Worm (Caenorhabditis elegans) whole organism, dauer: ENCODE measurements around the gene sru-25.

Source experiments
- unc-62 ChIP-seq: sonication (generic microtip); optimal IDR thresholded peaks from 2 replicates; lab custom pipeline; 2017; ENCODE audit warnings: missing biosample characterization, missing genetic modification reagents, missing genetic modification characterization

The sru-25 gene

DNA sequence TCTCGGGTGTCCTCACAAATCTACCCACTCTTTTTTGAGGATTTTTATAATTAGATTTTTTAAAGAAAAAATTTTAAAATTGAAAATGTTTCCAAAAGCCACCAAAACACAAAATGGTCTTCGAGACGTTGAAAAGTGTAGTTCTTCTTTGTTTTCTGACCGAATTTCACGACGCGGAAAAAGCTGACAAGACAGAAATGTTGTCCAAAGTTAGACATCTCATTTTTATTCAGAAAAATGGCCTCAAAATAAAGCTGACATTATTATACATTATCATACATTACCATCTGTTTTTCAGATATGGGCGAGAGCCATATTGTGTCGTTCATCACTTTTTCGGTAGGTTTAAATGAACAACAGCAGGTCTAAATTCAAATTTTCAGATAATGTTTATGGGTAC is 5.5 kb upstream of the sru-25 start, which contains the start of gene srx-22:
srx-22 (plus strand) TSS at position 301 of the 400 bp plus-strand sequence.
- no peak for TF ChIP-seq unc-62

DNA sequence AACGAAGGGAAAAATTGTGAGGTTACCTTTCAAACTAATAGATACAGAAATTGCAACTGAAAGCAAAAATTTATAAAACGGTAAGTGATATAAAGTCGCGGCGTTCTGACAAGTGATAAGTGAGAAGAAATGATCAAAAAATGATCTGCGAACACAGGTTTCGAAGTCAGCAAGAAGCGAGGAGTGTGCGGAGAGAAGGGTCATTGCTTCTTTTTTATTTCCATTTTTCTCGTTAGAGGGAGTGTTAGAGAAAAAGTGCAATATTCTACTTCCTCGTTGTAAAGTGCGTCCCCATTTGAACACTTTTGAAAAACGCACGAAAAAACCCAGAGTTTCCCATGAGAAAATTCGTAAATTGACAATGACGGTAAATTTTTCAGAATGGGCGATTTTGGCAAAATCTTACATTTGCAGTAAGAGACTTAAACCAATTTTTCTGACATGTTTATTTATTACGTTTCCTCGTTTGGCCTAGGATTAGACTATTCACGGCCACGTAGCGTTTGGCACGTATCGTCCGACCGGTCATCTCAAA is 2.5 kb upstream of the sru-25 start, which contains the start of the genes fbxa-72 and srx-21:
fbxa-72 (minus strand) TSS at position 204 of the 535 bp plus-strand sequence.
srx-21 (plus strand) TSS at position 485 of the 535 bp plus-strand sequence.
- TF ChIP-seq unc-62 = no peak

DNA sequence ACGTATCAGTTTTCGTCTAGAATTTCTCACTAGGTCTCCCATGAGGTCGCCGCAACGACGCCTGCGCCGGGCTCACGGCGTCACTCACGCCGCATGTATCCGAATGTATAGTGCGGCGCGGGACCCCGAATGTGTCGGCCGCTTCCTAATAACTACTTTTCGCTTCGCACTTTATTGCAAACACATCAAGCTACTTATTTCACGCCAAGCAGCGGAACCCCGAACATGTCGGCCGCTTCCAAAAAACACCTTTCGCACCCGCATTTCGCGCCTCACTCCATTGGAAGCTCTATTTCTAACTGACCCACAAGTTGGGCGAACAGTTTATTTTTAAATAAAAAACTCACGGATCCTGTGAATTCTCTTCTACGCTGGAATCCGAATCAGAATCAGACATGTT is 2.0 kb upstream of the sru-25 start:
- TF ChIP-seq unc-62 = no peak

DNA sequence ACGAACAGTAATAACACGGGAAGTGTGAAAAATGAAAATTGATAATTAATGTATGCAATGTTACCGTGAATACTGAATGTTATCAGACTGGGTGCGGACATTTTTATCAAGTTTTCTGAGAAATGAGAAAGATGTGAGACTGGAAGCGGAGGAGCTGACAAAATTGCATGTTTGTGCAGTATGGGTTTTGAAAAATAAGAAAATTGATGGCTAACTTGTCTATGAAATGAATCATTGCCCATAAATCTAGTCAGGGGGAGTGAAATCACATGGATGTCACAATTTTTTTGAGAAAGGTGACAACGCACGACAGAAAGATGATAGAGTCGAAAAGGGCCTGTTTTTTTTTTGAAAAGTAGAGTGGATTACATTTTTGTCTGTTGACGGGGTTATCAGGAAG is 2.8 kb downstream of the sru-25 start, which contains the start of gene sru-24:
sru-24 (minus strand) TSS at position 101 of the 400 bp plus-strand sequence.
- TF ChIP-seq unc-62 = no peak

DNA sequence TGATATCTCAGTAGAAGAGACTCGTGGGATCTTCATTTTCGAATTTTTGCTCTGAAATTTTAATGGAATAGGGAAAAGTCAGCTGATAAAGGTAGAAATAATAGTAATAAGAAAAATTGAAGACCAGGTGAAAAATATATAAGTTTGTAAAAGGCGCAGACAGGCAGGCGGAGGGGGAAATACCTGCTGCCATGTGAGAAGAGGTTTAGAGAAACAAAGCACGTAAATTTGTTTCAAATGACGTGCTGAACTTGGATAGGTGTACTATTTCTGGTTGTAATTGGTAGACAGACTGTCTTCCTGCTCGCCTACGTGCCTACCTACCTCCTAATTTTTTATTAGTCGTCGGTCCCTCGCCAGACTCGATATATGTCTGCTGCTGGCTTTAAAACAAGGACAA is 6.7 kb downstream of the sru-25 start, which contains the start of gene nhr-180:
nhr-180 (minus strand) TSS at position 52 of the 400 bp plus-strand sequence.
- no peak for TF ChIP-seq unc-62

DNA sequence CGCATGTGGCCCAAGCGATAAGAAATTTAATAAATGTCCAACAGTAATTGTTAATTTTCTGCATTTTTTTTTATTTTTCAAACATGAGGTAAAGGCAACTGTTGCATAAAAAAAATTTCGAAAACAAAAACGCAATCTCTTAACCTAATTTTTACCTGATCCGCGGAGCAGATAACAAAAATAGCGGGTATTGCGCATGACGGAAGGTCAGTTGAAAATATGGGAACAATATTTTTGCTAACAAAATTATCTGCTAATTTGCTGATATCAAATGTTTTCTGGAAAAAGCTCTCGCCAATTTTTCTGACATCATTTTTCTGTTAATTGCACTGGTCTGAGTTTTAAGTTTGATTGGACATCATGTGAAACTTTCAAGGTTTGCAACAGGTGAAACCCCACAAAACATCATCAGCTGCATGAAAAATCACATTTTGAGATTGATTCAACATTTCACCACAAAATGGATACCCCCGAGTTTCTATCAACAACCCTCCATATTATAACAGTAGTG is 9.7 kb downstream of the sru-25 start, which contains the start of the genes F31F4.11 and srh-266:
F31F4.11 (minus strand) TSS at position 101 of the 511 bp plus-strand sequence.
srh-266 (plus strand) TSS at position 461 of the 511 bp plus-strand sequence.
- no peak for TF ChIP-seq unc-62

DNA sequence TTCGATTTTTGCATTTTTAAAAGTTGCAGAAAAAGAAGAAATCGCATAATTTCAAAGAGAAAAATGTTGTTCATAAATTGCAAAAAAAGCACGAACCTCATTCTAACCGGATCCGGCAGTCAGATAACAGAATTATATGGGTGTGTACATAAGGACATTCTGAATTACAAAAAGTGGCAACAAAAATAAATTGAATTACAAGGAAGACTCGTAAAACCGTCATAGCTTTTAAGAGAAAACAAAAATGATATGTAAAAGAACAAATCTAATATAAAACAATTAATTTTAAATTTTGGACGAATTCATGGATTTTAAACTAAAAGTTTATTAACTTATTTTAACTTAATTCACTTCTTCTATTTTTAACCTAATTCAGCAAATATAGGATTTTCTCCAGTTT is 13.9 kb downstream of the sru-25 start, which contains the start of gene F31F4.17:
F31F4.17 (minus strand) TSS at position 101 of the 400 bp plus-strand sequence.
- TF ChIP-seq unc-62 = no peak

DNA sequence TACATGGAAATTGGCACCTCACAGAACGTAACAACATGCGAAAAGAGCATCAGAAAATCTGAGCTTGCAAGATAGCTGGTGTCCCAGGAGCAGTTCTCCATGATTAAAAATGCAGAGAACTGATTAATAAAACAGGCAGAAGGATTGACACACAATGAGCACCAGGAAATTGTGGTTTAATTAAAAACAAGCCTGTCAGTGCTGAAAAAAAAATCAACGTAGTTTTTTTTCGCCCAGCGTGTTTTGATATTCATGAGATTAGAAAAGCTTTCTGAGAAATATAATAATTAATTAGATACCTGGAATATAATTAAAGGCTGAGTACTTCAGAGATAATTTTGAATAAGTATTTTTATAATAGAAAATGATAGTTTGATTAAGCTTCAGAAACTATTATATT is 16.4 kb downstream of the sru-25 start, which contains the start of gene srh-246:
srh-246 (minus strand) TSS at position 101 of the 400 bp plus-strand sequence.
- no peak for TF ChIP-seq unc-62

DNA sequence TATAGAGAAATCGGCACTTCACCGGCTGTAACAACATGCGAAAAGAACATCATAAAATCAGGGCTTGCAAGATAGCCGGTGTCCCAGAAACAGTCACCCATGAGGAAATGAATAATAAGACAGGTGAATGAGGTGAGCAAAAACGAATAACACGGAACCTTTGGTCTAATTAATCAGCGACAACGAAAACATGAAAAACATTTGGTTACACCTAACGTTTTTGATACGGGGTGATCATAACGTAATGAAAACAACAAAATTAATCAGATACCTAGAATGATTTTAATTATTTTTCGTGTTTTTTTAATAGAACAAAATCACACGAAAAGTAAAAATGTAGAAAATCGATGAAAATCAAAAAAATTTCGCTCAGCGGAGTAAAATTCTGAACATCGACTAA is 18.3 kb downstream of the sru-25 start, which contains the start of gene srh-245:
srh-245 (minus strand) TSS at position 101 of the 400 bp plus-strand sequence.
- no peak for TF ChIP-seq unc-62

DNA sequence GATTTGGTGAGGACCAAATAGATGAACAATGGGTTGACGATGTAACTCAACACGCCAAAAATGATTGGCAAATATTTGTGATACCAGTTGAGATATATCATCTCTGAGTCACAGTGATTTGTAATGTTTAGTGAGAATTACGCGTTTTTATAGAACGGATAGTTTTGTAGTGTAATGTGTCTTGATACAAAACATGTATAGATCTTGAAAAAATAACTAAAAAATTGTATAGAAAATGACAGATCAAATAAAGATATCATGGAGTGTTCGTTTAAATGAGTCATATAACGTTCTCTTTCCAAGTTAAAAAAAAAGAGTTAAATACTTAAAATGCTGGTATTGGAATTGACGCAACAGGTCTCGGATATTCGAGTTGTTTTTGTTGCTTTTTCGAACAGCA is 19.7 kb downstream of the sru-25 start, which contains the start of gene srj-6:
srj-6 (minus strand) TSS at position 101 of the 400 bp plus-strand sequence.
- TF ChIP-seq unc-62 = no peak

DNA sequence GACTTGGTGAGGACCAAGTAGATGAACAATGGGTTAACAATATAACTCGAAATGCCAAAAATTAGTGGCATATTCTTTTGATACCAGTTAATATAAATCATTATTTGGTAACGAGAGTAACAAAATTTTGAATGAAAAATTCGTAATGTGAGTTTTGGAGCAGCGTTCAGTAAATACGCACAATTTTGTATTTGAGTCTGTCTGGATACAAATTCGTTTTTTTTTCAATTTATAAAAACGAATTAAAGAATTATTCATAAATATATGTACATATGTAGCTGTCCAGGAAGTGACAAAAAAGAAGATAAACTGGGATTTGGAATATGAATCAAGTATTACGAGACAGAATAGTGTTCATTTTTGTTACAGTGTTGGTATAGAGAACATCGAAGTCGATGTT is 21.2 kb downstream of the sru-25 start, which contains the start of gene srj-5:
srj-5 (minus strand) TSS at position 101 of the 400 bp plus-strand sequence.
- no peak for TF ChIP-seq unc-62

DNA sequence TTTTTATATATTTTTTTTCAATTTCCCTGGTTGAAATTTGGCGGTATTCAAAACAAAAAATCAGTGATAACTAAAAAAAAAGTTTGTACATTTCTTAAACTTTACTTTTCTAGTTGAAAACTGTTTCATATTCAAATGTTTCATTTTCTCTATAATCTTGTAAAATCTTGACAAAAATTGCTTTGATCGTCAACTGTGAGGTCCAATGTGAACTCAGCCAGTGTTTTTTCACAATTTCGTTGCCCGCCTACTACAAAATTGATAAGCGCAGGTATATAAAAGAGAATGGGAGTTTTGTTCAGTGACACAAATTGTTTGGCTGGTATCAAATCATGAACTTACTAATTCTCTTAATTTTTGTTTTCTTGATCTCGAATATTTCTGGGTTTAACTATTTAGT is 27.2 kb downstream of the sru-25 start, which contains the start of gene ugt-42:
ugt-42 (plus strand) TSS at position 301 of the 400 bp plus-strand sequence.
- no peak for TF ChIP-seq unc-62

DNA sequence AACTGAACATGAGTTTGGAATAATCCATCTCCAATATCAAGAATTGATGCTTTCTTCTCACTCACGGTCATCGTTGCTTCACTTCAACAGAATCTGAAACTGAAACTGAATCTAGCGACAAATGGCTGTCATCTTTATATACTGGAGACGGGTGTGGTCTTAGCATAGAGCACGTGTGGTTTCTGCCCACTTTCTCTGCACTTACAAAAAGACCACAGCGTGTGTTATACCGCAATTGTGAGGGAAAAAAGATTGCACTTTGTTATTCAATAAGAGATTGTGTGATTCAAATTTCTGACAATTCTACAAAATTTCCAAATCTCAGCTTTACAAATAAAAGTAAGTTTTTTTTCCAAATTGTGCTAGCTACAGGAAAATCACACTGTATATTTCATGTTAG is 28.0 kb downstream of the sru-25 start, which contains the start of gene F48G7.12:
F48G7.12 (minus strand) TSS at position 101 of the 400 bp plus-strand sequence.
- TF ChIP-seq unc-62 = no peak

DNA sequence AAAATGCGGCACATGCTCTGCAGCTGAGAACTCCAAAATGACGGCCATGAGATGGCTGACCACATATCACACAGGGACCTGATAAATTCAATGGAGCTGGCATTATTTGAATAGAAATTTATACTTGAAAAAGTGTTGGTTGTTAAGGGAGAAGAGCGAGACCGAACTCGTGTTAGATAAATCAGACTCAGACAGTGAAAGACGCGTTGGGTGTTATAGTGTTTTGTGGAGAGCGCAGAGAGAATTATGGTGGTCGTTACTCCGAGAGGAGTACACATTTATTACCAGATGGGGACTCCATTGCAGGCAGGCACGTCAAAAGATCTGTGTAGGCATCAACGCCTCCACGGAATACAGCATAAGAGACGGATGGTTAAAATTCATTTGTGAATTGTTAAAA is 31.4 kb downstream of the sru-25 start, which contains the start of gene nhr-190:
nhr-190 (minus strand) TSS at position 175 of the 400 bp plus-strand sequence.
- no peak for TF ChIP-seq unc-62

DNA sequence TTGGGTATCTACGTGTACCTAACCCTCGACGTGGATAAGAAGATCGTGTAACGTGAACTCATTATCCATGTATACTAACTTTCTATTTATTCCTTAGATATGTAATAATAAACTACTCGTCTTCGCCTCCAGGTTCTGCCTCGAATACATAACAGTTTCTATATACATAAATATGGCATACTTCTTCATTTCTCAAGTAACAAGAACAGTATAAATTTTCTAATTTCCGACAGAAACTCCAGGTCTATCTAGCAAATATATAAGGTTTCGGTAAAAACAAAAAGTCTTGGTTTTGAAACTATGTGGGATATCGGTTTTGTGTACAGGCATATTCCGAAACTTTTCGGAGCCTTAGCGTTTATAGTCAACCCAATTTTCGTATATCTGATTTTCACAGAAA is 35.8 kb downstream of the sru-25 start, which contains the start of gene srj-37:
srj-37 (plus strand) TSS at position 301 of the 400 bp plus-strand sequence.
- TF ChIP-seq unc-62 = no peak

DNA sequence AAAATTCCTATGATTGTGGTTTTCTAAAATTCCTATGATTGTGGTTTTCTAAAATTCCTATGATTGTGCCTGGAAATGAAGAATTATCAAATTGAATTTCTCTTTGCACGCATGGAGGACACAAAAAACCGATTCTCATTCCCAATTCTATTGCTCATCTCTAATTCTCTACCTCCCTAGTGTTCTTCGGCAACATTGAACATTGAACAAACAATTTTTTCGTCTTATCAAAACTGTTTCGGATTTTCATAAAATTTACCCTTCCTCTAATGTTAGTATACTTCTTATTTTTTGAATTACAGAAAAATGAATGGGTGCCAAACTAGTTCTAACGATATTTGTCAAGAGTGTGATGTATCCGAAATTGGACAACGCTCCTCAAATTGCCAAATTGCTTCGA is 37.8 kb downstream of the sru-25 start, which contains the start of gene pals-31:
pals-31 (plus strand) TSS at position 301 of the 400 bp plus-strand sequence.
- TF ChIP-seq unc-62 = no peak

DNA sequence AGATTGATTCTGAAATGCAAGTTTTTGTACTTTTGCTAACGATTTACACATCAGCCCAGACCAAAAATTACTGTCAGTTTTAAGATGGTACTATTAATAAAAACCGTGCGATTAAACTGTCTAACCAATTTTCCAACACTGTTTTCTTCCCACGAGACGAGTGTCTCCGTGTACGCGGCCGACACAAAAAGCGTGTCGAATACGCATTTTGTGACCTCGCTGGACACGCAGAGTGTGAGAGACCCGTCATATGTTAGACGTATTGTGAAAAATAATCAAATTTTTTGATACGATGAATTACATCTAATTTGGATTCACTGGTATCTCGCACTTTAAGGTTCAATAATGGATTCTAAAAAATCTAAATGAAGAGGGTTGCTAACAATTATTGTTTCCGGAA is 38.5 kb downstream of the sru-25 start:
- TF ChIP-seq unc-62 = no peak
